Fruit fly (Drosophila melanogaster) whole organism, embryonic: ENCODE results near the gene trk.

Source experiments
- Ada2b ChIP-seq: fragments of 200-800 bp; sonication (Bioruptor generic); IDR thresholded peaks from 2 replicates; pipeline ENCODE4 v1.3.6; 2022; ENCODE audit warnings: missing biosample characterization, missing genetic modification characterization
- CG10147 ChIP-seq: fragments of 200-800 bp; sonication (Bioruptor generic); optimal IDR thresholded peaks from 2 replicates; lab custom pipeline; 2019; ENCODE audit warnings: missing biosample characterization, mild to moderate bottlenecking, missing genetic modification characterization, moderate library complexity
- CG1233 ChIP-seq: fragments of 200-800 bp; sonication (Bioruptor generic); optimal IDR thresholded peaks from 4 replicates; lab custom pipeline; 2018; ENCODE audit warnings: missing biosample characterization, mild to moderate bottlenecking, missing genetic modification characterization
- CG13287 ChIP-seq: fragments of 200-800 bp; sonication (Bioruptor generic); IDR thresholded peaks from 2 replicates; pipeline ENCODE4 v1.3.6; 2022; ENCODE audit warnings: missing biosample characterization, missing genetic modification characterization; ENCODE audit not compliant: partially characterized antibody
- CG13775 ChIP-seq: fragments of 200-800 bp; sonication (Bioruptor generic); optimal IDR thresholded peaks from 3 replicates; lab custom pipeline; 2017; ENCODE audit warnings: missing biosample characterization, mild to moderate bottlenecking, missing genetic modification characterization
- CG14667 ChIP-seq: fragments of 200-800 bp; sonication (Bioruptor generic); IDR thresholded peaks from 2 replicates; pipeline ENCODE4 v1.3.6; 2022; ENCODE audit warnings: missing biosample characterization, missing genetic modification characterization
- CG14710 ChIP-seq: fragments of 200-800 bp; sonication (Bioruptor generic); optimal IDR thresholded peaks from 3 replicates; lab custom pipeline; 2019; ENCODE audit warnings: missing biosample characterization, mild to moderate bottlenecking, missing genetic modification characterization, moderate library complexity
- CG15269 ChIP-seq: fragments of 200-800 bp; sonication (Bioruptor generic); optimal IDR thresholded peaks from 2 replicates; lab custom pipeline; 2018; ENCODE audit warnings: missing biosample characterization, mild to moderate bottlenecking, missing genetic modification characterization, moderate library complexity
- CG17612 ChIP-seq: fragments of 200-800 bp; sonication (Bioruptor generic); IDR thresholded peaks from 2 replicates; pipeline ENCODE4 v1.3.6; 2022; ENCODE audit warnings: missing biosample characterization, missing genetic modification characterization
- CG17802 ChIP-seq: fragments of 200-800 bp; sonication (Bioruptor generic); optimal IDR thresholded peaks from 2 replicates; lab custom pipeline; 2018; ENCODE audit warnings: missing biosample characterization, mild to moderate bottlenecking, missing genetic modification characterization, moderate library complexity
- CG17912 ChIP-seq: fragments of 200-800 bp; sonication (Bioruptor generic); optimal IDR thresholded peaks from 2 replicates; lab custom pipeline; 2018; ENCODE audit warnings: missing biosample characterization, mild to moderate bottlenecking, missing genetic modification characterization
- CG1792 ChIP-seq: fragments of 200-800 bp; sonication (Bioruptor generic); optimal IDR thresholded peaks from 2 replicates; lab custom pipeline; 2016; ENCODE audit warnings: missing biosample characterization, missing genetic modification characterization
- CG18599 ChIP-seq: fragments of 200-800 bp; sonication (Bioruptor generic); optimal IDR thresholded peaks from 3 replicates; lab custom pipeline; 2017; ENCODE audit warnings: missing biosample characterization, missing genetic modification characterization, mild to moderate bottlenecking, moderate library complexity, missing genetic modification reagents
- CG2202 ChIP-seq: fragments of 200-800 bp; sonication (Bioruptor generic); optimal IDR thresholded peaks from 2 replicates; lab custom pipeline; 2018; ENCODE audit warnings: missing biosample characterization, mild to moderate bottlenecking, missing genetic modification characterization
- CG3065 ChIP-seq: fragments of 200-800 bp; sonication (Bioruptor generic); optimal IDR thresholded peaks from 2 replicates; lab custom pipeline; 2016; ENCODE audit warnings: missing biosample characterization, missing genetic modification characterization
- CG3407 ChIP-seq: fragments of 200-800 bp; sonication (Bioruptor generic); optimal IDR thresholded peaks from 2 replicates; lab custom pipeline; 2018; ENCODE audit warnings: missing biosample characterization, mild to moderate bottlenecking, missing genetic modification characterization
- CG42726 ChIP-seq: fragments of 200-800 bp; sonication (Bioruptor generic); IDR thresholded peaks from 2 replicates; pipeline ENCODE4 v1.3.6; 2022; ENCODE audit warnings: missing biosample characterization, missing genetic modification characterization; ENCODE audit not compliant: partially characterized antibody
- CG4360 ChIP-seq: fragments of 200-800 bp; sonication (Bioruptor generic); IDR thresholded peaks from 2 replicates; pipeline ENCODE4 v1.3.6; 2022; ENCODE audit warnings: missing biosample characterization, missing genetic modification characterization
- CG4424 ChIP-seq: fragments of 200-800 bp; sonication (Bioruptor generic); optimal IDR thresholded peaks from 3 replicates; lab custom pipeline; 2016; ENCODE audit warnings: missing biosample characterization, missing genetic modification characterization
- CG6683 ChIP-seq: fragments of 200-800 bp; sonication (Bioruptor generic); optimal IDR thresholded peaks from 2 replicates; lab custom pipeline; 2017; ENCODE audit warnings: missing biosample characterization, mild to moderate bottlenecking, missing genetic modification characterization, missing genetic modification reagents
- CG7271 ChIP-seq: fragments of 200-800 bp; sonication (Bioruptor generic); optimal IDR thresholded peaks from 2 replicates; lab custom pipeline; 2018; ENCODE audit warnings: missing biosample characterization, mild to moderate bottlenecking, missing genetic modification characterization, moderate library complexity
- CG8924 ChIP-seq: fragments of 200-800 bp; optimal IDR thresholded peaks from 3 replicates; lab custom pipeline; 2019; ENCODE audit warnings: missing biosample characterization, mild to moderate bottlenecking, missing genetic modification characterization, moderate library complexity
- CG9876 ChIP-seq: fragments of 200-800 bp; sonication (Bioruptor generic); optimal IDR thresholded peaks from 2 replicates; lab custom pipeline; 2016; ENCODE audit warnings: missing biosample characterization, missing genetic modification characterization
- CHES-1-like ChIP-seq: fragments of 200-800 bp; sonication (Bioruptor generic); optimal IDR thresholded peaks from 2 replicates; lab custom pipeline; 2016; ENCODE audit warnings: missing biosample characterization, missing genetic modification characterization
- Dbx ChIP-seq: fragments of 200-800 bp; sonication (Bioruptor generic); IDR thresholded peaks from 3 replicates; pipeline ENCODE4 v1.3.6; 2022; ENCODE audit warnings: missing biosample characterization, missing genetic modification characterization
- Ets65A ChIP-seq: fragments of 200-800 bp; sonication (Bioruptor generic); peaks from one replicate; lab custom pipeline; 2016; ENCODE audit warnings: missing biosample characterization, missing genetic modification characterization
- Gsc ChIP-seq: fragments of 200-800 bp; sonication (Bioruptor generic); IDR thresholded peaks from 2 replicates; pipeline ENCODE4 v1.3.6; 2022; ENCODE audit warnings: missing biosample characterization, missing genetic modification characterization
- Lpt ChIP-seq: fragments of >200 bp; optimal IDR thresholded peaks from 2 replicates; lab custom pipeline; 2018; ENCODE audit warnings: missing biosample characterization, missing genetic modification characterization
- MBD-R2 ChIP-seq: fragments of 200-800 bp; sonication (Bioruptor generic); IDR thresholded peaks from 2 replicates; pipeline ENCODE4 v1.3.6; 2022; ENCODE audit warnings: missing biosample characterization, missing genetic modification characterization
- NFAT ChIP-seq: fragments of 200-800 bp; sonication (Bioruptor generic); IDR thresholded peaks from 2 replicates; pipeline ENCODE4 v1.3.6; 2022; ENCODE audit warnings: missing biosample characterization, missing genetic modification characterization
- Nf-YB ChIP-seq: fragments of 200-800 bp; sonication (Bioruptor generic); optimal IDR thresholded peaks from 3 replicates; lab custom pipeline; 2019; ENCODE audit warnings: missing biosample characterization, mild to moderate bottlenecking, missing genetic modification characterization, moderate library complexity
- Six4 ChIP-seq: fragments of 200-800 bp; sonication (Bioruptor generic); optimal IDR thresholded peaks from 2 replicates; lab custom pipeline; 2016; ENCODE audit warnings: missing biosample characterization, missing genetic modification characterization
- Usf ChIP-seq: fragments of 200-800 bp; sonication (Bioruptor generic); optimal IDR thresholded peaks from 2 replicates; lab custom pipeline; 2017; ENCODE audit warnings: missing genotype, missing biosample characterization, missing genetic modification characterization
- Xrp1 ChIP-seq: fragments of 200-800 bp; sonication (Bioruptor generic); IDR thresholded peaks from 2 replicates; pipeline ENCODE4 v1.3.6; 2022; ENCODE audit warnings: missing biosample characterization, missing genetic modification characterization
- abd-A ChIP-seq: fragments of 200-800 bp; sonication (Bioruptor generic); optimal IDR thresholded peaks from 3 replicates; lab custom pipeline; 2019; ENCODE audit warnings: missing biosample characterization, mild to moderate bottlenecking, missing genetic modification characterization, moderate library complexity
- bigmax ChIP-seq: fragments of 200-800 bp; sonication (Bioruptor generic); optimal IDR thresholded peaks from 2 replicates; lab custom pipeline; 2018; ENCODE audit warnings: missing biosample characterization, mild to moderate bottlenecking, missing genetic modification characterization
- cg ChIP-seq: fragments of 200-800 bp; sonication (Bioruptor generic); optimal IDR thresholded peaks from 3 replicates; lab custom pipeline; 2019; ENCODE audit warnings: missing biosample characterization, mild to moderate bottlenecking, missing genetic modification characterization, moderate library complexity
- ems ChIP-seq: fragments of 200-800 bp; sonication (Bioruptor generic); optimal IDR thresholded peaks from 3 replicates; lab custom pipeline; 2016; ENCODE audit warnings: missing biosample characterization, missing genetic modification characterization
- gem ChIP-seq: fragments of 200-800 bp; sonication (Bioruptor generic); optimal IDR thresholded peaks from 2 replicates; lab custom pipeline; 2019; ENCODE audit warnings: missing biosample characterization, mild to moderate bottlenecking, missing genetic modification characterization, moderate library complexity
- h ChIP-seq: fragments of >200 bp; optimal IDR thresholded peaks from 2 replicates; lab custom pipeline; 2017
- mam ChIP-seq: fragments of 200-800 bp; sonication (Bioruptor generic); optimal IDR thresholded peaks from 3 replicates; lab custom pipeline; 2016; ENCODE audit warnings: missing biosample characterization, missing genetic modification characterization
- nerfin-1 ChIP-seq: fragments of 200-800 bp; sonication (Bioruptor generic); optimal IDR thresholded peaks from 3 replicates; lab custom pipeline; 2019; ENCODE audit warnings: missing biosample characterization, mild to moderate bottlenecking, missing genetic modification characterization, moderate library complexity
- ranshi ChIP-seq: fragments of 200-800 bp; sonication (Bioruptor generic); IDR thresholded peaks from 2 replicates; pipeline ENCODE4 v1.3.6; 2022; ENCODE audit warnings: missing biosample characterization, missing genetic modification characterization
- sd ChIP-seq: fragments of 200-800 bp; sonication (Bioruptor generic); optimal IDR thresholded peaks from 3 replicates; lab custom pipeline; 2018; ENCODE audit warnings: missing biosample characterization, mild to moderate bottlenecking, missing genetic modification characterization, moderate library complexity
- sens-2 ChIP-seq: fragments of 200-800 bp; sonication (Bioruptor generic); IDR thresholded peaks from 2 replicates; pipeline ENCODE4 v1.3.6; 2022; ENCODE audit warnings: missing biosample characterization, missing genetic modification characterization
- shn ChIP-seq: fragments of 200-800 bp; sonication (Bioruptor generic); optimal IDR thresholded peaks from 3 replicates; lab custom pipeline; 2016; ENCODE audit warnings: missing biosample characterization, missing genetic modification characterization
- sima ChIP-seq: fragments of 200-800 bp; sonication (Bioruptor generic); optimal IDR thresholded peaks from 2 replicates; lab custom pipeline; 2016; ENCODE audit warnings: missing biosample characterization, missing genetic modification characterization
- sisA ChIP-seq: fragments of 200-800 bp; sonication (Bioruptor generic); IDR thresholded peaks from 2 replicates; pipeline ENCODE4 v1.3.6; 2022; ENCODE audit warnings: missing biosample characterization, missing genetic modification characterization
- trem ChIP-seq: fragments of 200-800 bp; optimal IDR thresholded peaks from 3 replicates; lab custom pipeline; 2019; ENCODE audit warnings: missing biosample characterization, mild to moderate bottlenecking, missing genetic modification characterization, moderate library complexity
- unc-4 ChIP-seq: fragments of 200-800 bp; sonication (Bioruptor generic); IDR thresholded peaks from 2 replicates; pipeline ENCODE4 v1.3.6; 2022; ENCODE audit warnings: missing biosample characterization, missing genetic modification characterization; ENCODE audit not compliant: partially characterized antibody

The trk gene

dm6 chr2L:10260750-10261493 lies 11.2 kb downstream of the trk start, which contains the start of gene Pten (continued):
- TF ChIP-seq CG9876 (no peak), sd (peak; percentile 4), Gsc (GFP tag; lab: Robert Waterston, UW) (no peak), sisA (GFP tag; lab: Robert Waterston, UW) (no peak), CG7271 (tag; lab: Kevin White, UChicago) (peak; percentile 16), CG17802 (tag; lab: Kevin White, UChicago) (peak; percentile 28), bigmax (GFP tag; lab: Kevin White, UChicago) (no peak), CG1792 (peak; percentile 58), gem (tag; lab: Kevin White, UChicago) (peak; percentile 80), CG15269 (no peak), CG14667 (no peak; the same call in 1 of the 2 replicates), CG3065 (GFP tag; lab: Kevin White, UChicago) (peak; percentile 7), sens-2 (GFP tag; lab: Robert Waterston, UW) (no peak), CG17912 (GFP tag; lab: Kevin White, UChicago) (peak; percentile 41), abd-A (tag; lab: Kevin White, UChicago) (no peak), cg (GFP tag; lab: Kevin White, UChicago) (peak; percentile 56), Dbx (GFP tag; lab: Robert Waterston, UW) (peak; percentile 76; the same call in 2 of the 3 replicates), Nf-YB (no peak), mam (peak; percentile 74), MBD-R2 (GFP tag; lab: Robert Waterston, UW) (peak; percentile 44; the same call in 1 of the 2 replicates), Usf (GFP tag; lab: Kevin White, UChicago) (no peak), CG14710 (tag; lab: Kevin White, UChicago) (peak; percentile 90), ranshi (GFP tag; lab: Robert Waterston, UW) (no peak), CG18599 (GFP tag; lab: Kevin White, UChicago) (no peak), Xrp1 (GFP tag; lab: Robert Waterston, UW) (peak; percentile 73), trem (tag; lab: Kevin White, UChicago) (peak; percentile 61), Ada2b (peak; percentile 57), CG17612 (GFP tag; lab: Robert Waterston, UW) (no peak), sima (GFP tag; lab: Kevin White, UChicago) (peak; percentile 28), CG42726 (peak; percentile 82; the same call in 1 of the 2 replicates), shn (peak; percentile 5), NFAT (GFP tag; lab: Robert Waterston, UW) (no peak), CG2202 (tag; lab: Kevin White, UChicago) (no peak), CG8924 (tag; lab: Kevin White, UChicago) (peak; percentile 80), Ets65A (peak; percentile 95), unc-4 (peak; percentile 75), h (lab: Kevin White, UChicago) (no peak), CG1233 (GFP tag; lab: Kevin White, UChicago) (peak; percentile 68), CHES-1-like (peak; percentile 29), CG13287 (GFP tag; lab: Robert Waterston, UW) (peak; percentile 84), CG6683 (GFP tag; lab: Kevin White, UChicago) (no peak), Six4 (GFP tag; lab: Kevin White, UChicago) (peak; percentile 42), CG4424 (GFP tag; lab: Kevin White, UChicago) (peak; percentile 82), CG10147 (GFP tag; lab: Kevin White, UChicago) (peak; percentile 38), ems (peak; percentile 32), CG4360 (peak; percentile 51; the same call in 1 of the 2 replicates), Lpt (GFP tag; lab: Kevin White, UChicago) (no peak), nerfin-1 (tag; lab: Kevin White, UChicago) (peak; percentile 48), CG3407 (GFP tag; lab: Kevin White, UChicago) (no peak), CG13775 (GFP tag; lab: Kevin White, UChicago) (peak; percentile 83)
